Fruit fly (Drosophila melanogaster) whole organism, embryonic: Measurements from ENCODE around the gene Naa80.

Source experiments
- Abd-B ChIP-seq: fragments of 200-800 bp; sonication (Bioruptor generic); optimal IDR thresholded peaks from 2 replicates; lab custom pipeline; 2018; ENCODE audit warnings: missing biosample characterization, mild to moderate bottlenecking, missing genetic modification characterization, moderate library complexity
- Atf-2 ChIP-seq: fragments of 200-800 bp; sonication (Bioruptor generic); optimal IDR thresholded peaks from 2 replicates; lab custom pipeline; 2016; ENCODE audit warnings: missing biosample characterization, missing genetic modification characterization
- BEAF-32 ChIP-seq: fragments of 200-800 bp; sonication (Bioruptor generic); optimal IDR thresholded peaks from 3 replicates; lab custom pipeline; 2017; ENCODE audit warnings: missing biosample characterization, missing genetic modification characterization, mild to moderate bottlenecking, moderate library complexity, missing genetic modification reagents
- Bteb2 ChIP-seq: fragments of 200-800 bp; sonication (Bioruptor generic); optimal IDR thresholded peaks from 2 replicates; lab custom pipeline; 2016; ENCODE audit warnings: missing biosample characterization, missing genetic modification characterization
- CG10267 ChIP-seq: fragments of 200-800 bp; sonication (Bioruptor generic); optimal IDR thresholded peaks from 2 replicates; lab custom pipeline; 2018; ENCODE audit warnings: missing biosample characterization, mild to moderate bottlenecking, missing genetic modification characterization, moderate library complexity
- CG12104 ChIP-seq: fragments of 200-800 bp; sonication (Bioruptor generic); optimal IDR thresholded peaks from 3 replicates; lab custom pipeline; 2016; ENCODE audit warnings: missing biosample characterization, missing genetic modification characterization
- CG12155 ChIP-seq: fragments of 200-800 bp; sonication (Bioruptor generic); optimal IDR thresholded peaks from 3 replicates; lab custom pipeline; 2016; ENCODE audit warnings: missing biosample characterization, missing genetic modification characterization
- CG12219 ChIP-seq: fragments of 200-800 bp; sonication (Bioruptor generic); optimal IDR thresholded peaks from 3 replicates; lab custom pipeline; 2018; ENCODE audit warnings: missing biosample characterization, mild to moderate bottlenecking, missing genetic modification characterization
- CG12236 ChIP-seq: fragments of 200-800 bp; sonication (Bioruptor generic); optimal IDR thresholded peaks from 2 replicates; lab custom pipeline; 2016; ENCODE audit warnings: missing biosample characterization, missing genetic modification characterization
- CG12744 ChIP-seq: fragments of 200-800 bp; sonication (Bioruptor generic); optimal IDR thresholded peaks from 2 replicates; lab custom pipeline; 2016; ENCODE audit warnings: missing biosample characterization, missing genetic modification characterization
- CG13894 ChIP-seq: fragments of 200-800 bp; sonication (Bioruptor generic); optimal IDR thresholded peaks from 3 replicates; lab custom pipeline; 2018; ENCODE audit warnings: missing biosample characterization, mild to moderate bottlenecking, missing genetic modification characterization, moderate library complexity
- CG14860 ChIP-seq: fragments of 200-800 bp; sonication (Bioruptor generic); IDR thresholded peaks from 3 replicates; pipeline ENCODE4 v1.3.6; 2022; ENCODE audit warnings: missing biosample characterization, missing genetic modification characterization; ENCODE audit not compliant: partially characterized antibody
- CG15696 ChIP-seq: fragments of 200-800 bp; sonication (Bioruptor generic); optimal IDR thresholded peaks from 2 replicates; lab custom pipeline; 2019; ENCODE audit warnings: missing biosample characterization, mild to moderate bottlenecking, missing genetic modification characterization, moderate library complexity
- CG16863 ChIP-seq: fragments of 200-800 bp; sonication (Bioruptor generic); optimal IDR thresholded peaks from 3 replicates; lab custom pipeline; 2016; ENCODE audit warnings: missing biosample characterization, missing genetic modification characterization
- CG18262 ChIP-seq: fragments of 200-800 bp; optimal IDR thresholded peaks from 3 replicates; lab custom pipeline; 2019; ENCODE audit warnings: missing biosample characterization, mild to moderate bottlenecking, missing genetic modification characterization, moderate library complexity
- CG31441 ChIP-seq: fragments of 200-800 bp; sonication (Bioruptor generic); IDR thresholded peaks from 2 replicates; pipeline ENCODE4 v1.3.6; 2022; ENCODE audit warnings: missing biosample characterization, missing genetic modification characterization
- CG33213 ChIP-seq: fragments of 200-800 bp; sonication (Bioruptor generic); optimal IDR thresholded peaks from 3 replicates; lab custom pipeline; 2016; ENCODE audit warnings: missing biosample characterization, missing genetic modification characterization
- CG33557 ChIP-seq: fragments of 200-800 bp; sonication (Bioruptor generic); optimal IDR thresholded peaks from 2 replicates; lab custom pipeline; 2019; ENCODE audit warnings: missing biosample characterization, mild to moderate bottlenecking, missing genetic modification characterization, moderate library complexity
- CG4424 ChIP-seq: fragments of 200-800 bp; sonication (Bioruptor generic); optimal IDR thresholded peaks from 3 replicates; lab custom pipeline; 2016; ENCODE audit warnings: missing biosample characterization, missing genetic modification characterization
- CG8924 ChIP-seq: fragments of 200-800 bp; optimal IDR thresholded peaks from 3 replicates; lab custom pipeline; 2019; ENCODE audit warnings: missing biosample characterization, mild to moderate bottlenecking, missing genetic modification characterization, moderate library complexity
- CG9727 ChIP-seq: fragments of 200-800 bp; sonication (Bioruptor generic); optimal IDR thresholded peaks from 3 replicates; lab custom pipeline; 2017; ENCODE audit warnings: missing biosample characterization, mild to moderate bottlenecking, missing genetic modification characterization
- CG9876 ChIP-seq: fragments of 200-800 bp; sonication (Bioruptor generic); optimal IDR thresholded peaks from 2 replicates; lab custom pipeline; 2016; ENCODE audit warnings: missing biosample characterization, missing genetic modification characterization
- Deaf1 ChIP-seq: fragments of 200-800 bp; optimal IDR thresholded peaks from 3 replicates; lab custom pipeline; 2019; ENCODE audit warnings: missing biosample characterization, mild to moderate bottlenecking, missing genetic modification characterization, moderate library complexity
- Dip2 ChIP-seq: fragments of 200-800 bp; sonication (Bioruptor generic); IDR thresholded peaks from 2 replicates; pipeline ENCODE4 v1.3.6; 2022; ENCODE audit warnings: missing biosample characterization, missing genetic modification characterization
- Dip3 ChIP-seq: fragments of 200-800 bp; sonication (Bioruptor generic); optimal IDR thresholded peaks from 3 replicates; lab custom pipeline; 2016; ENCODE audit warnings: missing biosample characterization, missing genetic modification characterization
- Eip74EF ChIP-seq, 2 experiments: fragments of 200-800 bp in 1 of 2; fragments of >200 bp in 1 of 2; sonication (Bioruptor generic) in 1 of 2; optimal IDR thresholded peaks; 2 replicates each; lab custom pipeline; 2017 to 2019; ENCODE audit warnings: missing biosample characterization in 2 of 2, missing genetic modification characterization in 2 of 2, mild to moderate bottlenecking in 1 of 2, moderate library complexity in 1 of 2
- Ets97D ChIP-seq: fragments of 200-800 bp; sonication (Bioruptor generic); optimal IDR thresholded peaks from 3 replicates; lab custom pipeline; 2016; ENCODE audit warnings: missing biosample characterization, missing genetic modification characterization
- H2.0 ChIP-seq: fragments of 200-800 bp; sonication (Bioruptor generic); IDR thresholded peaks from 2 replicates; pipeline ENCODE4 v1.3.6; 2022; ENCODE audit warnings: missing biosample characterization, missing genetic modification characterization
- HLH54F ChIP-seq: fragments of 200-800 bp; sonication (Bioruptor generic); optimal IDR thresholded peaks from 3 replicates; lab custom pipeline; 2016; ENCODE audit warnings: missing biosample characterization, missing genetic modification characterization
- Hmr ChIP-seq: fragments of 200-800 bp; sonication (Bioruptor generic); optimal IDR thresholded peaks from 3 replicates; lab custom pipeline; 2017; ENCODE audit warnings: mild to moderate bottlenecking, missing biosample characterization, missing genetic modification reagents, missing genetic modification characterization
- Lim3 ChIP-seq: fragments of 200-800 bp; sonication (Bioruptor generic); IDR thresholded peaks from 2 replicates; pipeline ENCODE4 v1.3.6; 2022; ENCODE audit warnings: missing biosample characterization, missing genetic modification characterization
- Usf ChIP-seq: fragments of 200-800 bp; sonication (Bioruptor generic); optimal IDR thresholded peaks from 2 replicates; lab custom pipeline; 2017; ENCODE audit warnings: missing genotype, missing biosample characterization, missing genetic modification characterization
- Xrp1 ChIP-seq: fragments of 200-800 bp; sonication (Bioruptor generic); IDR thresholded peaks from 2 replicates; pipeline ENCODE4 v1.3.6; 2022; ENCODE audit warnings: missing biosample characterization, missing genetic modification characterization
- az2 ChIP-seq: fragments of 200-800 bp; sonication (Bioruptor generic); optimal IDR thresholded peaks from 3 replicates; lab custom pipeline; 2016; ENCODE audit warnings: missing biosample characterization, missing genetic modification characterization
- cg ChIP-seq: fragments of 200-800 bp; sonication (Bioruptor generic); optimal IDR thresholded peaks from 3 replicates; lab custom pipeline; 2019; ENCODE audit warnings: missing biosample characterization, mild to moderate bottlenecking, missing genetic modification characterization, moderate library complexity
- chm ChIP-seq: fragments of 200-800 bp; sonication (Bioruptor generic); IDR thresholded peaks from 2 replicates; pipeline ENCODE4 v1.3.6; 2022; ENCODE audit warnings: missing biosample characterization, missing genetic modification characterization
- dan ChIP-seq: fragments of 200-800 bp; sonication (Bioruptor generic); IDR thresholded peaks from 2 replicates; pipeline ENCODE4 v1.3.6; 2022; ENCODE audit warnings: missing biosample characterization, missing genetic modification characterization
- fu2 ChIP-seq: fragments of 200-800 bp; sonication (Bioruptor generic); optimal IDR thresholded peaks from 2 replicates; lab custom pipeline; 2016; ENCODE audit warnings: missing biosample characterization, missing genetic modification characterization
- kni ChIP-seq: fragments of 200-800 bp; sonication (Bioruptor generic); optimal IDR thresholded peaks from 3 replicates; lab custom pipeline; 2017; ENCODE audit warnings: mild to moderate bottlenecking, missing biosample characterization, missing genetic modification reagents, missing genetic modification characterization
- lab ChIP-seq: fragments of 200-800 bp; sonication (Bioruptor generic); optimal IDR thresholded peaks from 3 replicates; lab custom pipeline; 2017; ENCODE audit warnings: missing biosample characterization, missing genetic modification characterization, mild to moderate bottlenecking, moderate library complexity, missing genetic modification reagents
- prd ChIP-seq, 3 experiments: fragments of >200 bp in 2 of 3; fragments of 200-800 bp in 1 of 3; sonication (Bioruptor generic) in 1 of 3; optimal IDR thresholded peaks in 2 of 3; IDR thresholded peaks in 1 of 3; 2 replicates in 2 of 3; 3 replicates in 1 of 3; pipeline versions ENCODE4 v1.3.6 to Lab custom; 2017 to 2022; ENCODE audit warnings: missing biosample characterization in 1 of 3, missing genetic modification characterization in 1 of 3
- pzg ChIP-seq: fragments of 200-800 bp; sonication (Bioruptor generic); optimal IDR thresholded peaks from 3 replicates; lab custom pipeline; 2018; ENCODE audit warnings: missing biosample characterization, mild to moderate bottlenecking, missing genetic modification characterization, moderate library complexity
- schlank ChIP-seq: fragments of 200-800 bp; sonication (Bioruptor generic); optimal IDR thresholded peaks from 2 replicates; lab custom pipeline; 2018; ENCODE audit warnings: missing biosample characterization, mild to moderate bottlenecking, missing genetic modification characterization
- sd ChIP-seq: fragments of 200-800 bp; sonication (Bioruptor generic); optimal IDR thresholded peaks from 3 replicates; lab custom pipeline; 2018; ENCODE audit warnings: missing biosample characterization, mild to moderate bottlenecking, missing genetic modification characterization, moderate library complexity
- stwl ChIP-seq: fragments of 200-800 bp; sonication (Bioruptor generic); optimal IDR thresholded peaks from 3 replicates; lab custom pipeline; 2018; ENCODE audit warnings: missing biosample characterization, mild to moderate bottlenecking, missing genetic modification characterization, moderate library complexity
- tgo ChIP-seq: fragments of 200-800 bp; sonication (Bioruptor generic); IDR thresholded peaks from 3 replicates; pipeline ENCODE4 v1.3.6; 2022; ENCODE audit warnings: missing biosample characterization, missing genetic modification characterization
- toy ChIP-seq: fragments of 200-800 bp; sonication (Bioruptor generic); IDR thresholded peaks from 2 replicates; pipeline ENCODE4 v1.3.6; 2022; ENCODE audit warnings: missing biosample characterization, missing genetic modification characterization
- trem ChIP-seq: fragments of 200-800 bp; optimal IDR thresholded peaks from 3 replicates; lab custom pipeline; 2019; ENCODE audit warnings: missing biosample characterization, mild to moderate bottlenecking, missing genetic modification characterization, moderate library complexity
- twi ChIP-seq: fragments of 200-800 bp; optimal IDR thresholded peaks from 2 replicates; lab custom pipeline; 2019; ENCODE audit warnings: missing biosample characterization, mild to moderate bottlenecking, missing genetic modification characterization, moderate library complexity

Gene Naa80

dm6 chr3R:9747272-9747874, 20.3 kb upstream of the Naa80 start, which contains the start of gene CG12948 (continued):
- TF ChIP-seq CG12744 = no peak
- TF ChIP-seq HLH54F (GFP tag; lab: Kevin White, UChicago) = peak; percentile 53
- peak; percentile 4 for TF ChIP-seq CG12104 (GFP tag; lab: Kevin White, UChicago)
- TF ChIP-seq CG13894 (tag; lab: Kevin White, UChicago) = no peak
- TF ChIP-seq fu2 (GFP tag; lab: Kevin White, UChicago) = peak; percentile 3
- TF ChIP-seq kni (GFP tag; lab: Kevin White, UChicago) = peak; percentile 54
- peak; percentile 22 for TF ChIP-seq Atf-2 (GFP tag; lab: Kevin White, UChicago)
- peak; percentile 46 for TF ChIP-seq Ets97D
- TF ChIP-seq Lim3 (GFP tag; lab: Robert Waterston, UW) = no peak
- peak; percentile 56 for TF ChIP-seq Xrp1 (GFP tag; lab: Robert Waterston, UW)
- peak; percentile 64 for TF ChIP-seq CG8924 (tag; lab: Kevin White, UChicago)
- TF ChIP-seq CG4424 = peak; percentile 54
- 0 out of 3 replicates have a peak, but pooled peaks have one; percentile 40 for TF ChIP-seq tgo (GFP tag; lab: Robert Waterston, UW)
- peak; percentile 23 for TF ChIP-seq pzg (GFP tag; lab: Kevin White, UChicago)
- peak; percentile 56 for TF ChIP-seq trem (tag; lab: Kevin White, UChicago)
- TF ChIP-seq CG15696 (tag; lab: Kevin White, UChicago) = peak; percentile 57
- no peak for TF ChIP-seq sd (tag; lab: Kevin White, UChicago)
- TF ChIP-seq az2 (GFP tag; lab: Kevin White, UChicago) = peak; percentile 3
- peak; percentile 16 for TF ChIP-seq Bteb2 (GFP tag; lab: Kevin White, UChicago)
- TF ChIP-seq prd (optimal IDR thresholded peaks at IDR 0.05; lab: Kevin White, UChicago) = no peak
- TF ChIP-seq prd (GFP tag; IDR thresholded peaks at IDR 0.05; lab: Robert Waterston, UW) = peak; percentile 34; the same call in 1 of the 3 replicates
- peak; percentile 4 for TF ChIP-seq CG12219
- peak; percentile 52 for TF ChIP-seq CG18262
- peak; percentile 45 for TF ChIP-seq Dip3 (GFP tag; lab: Kevin White, UChicago)
- no peak for TF ChIP-seq dan (GFP tag; lab: Robert Waterston, UW)
- no peak for TF ChIP-seq CG9876 (GFP tag; lab: Kevin White, UChicago)
- no peak for TF ChIP-seq CG12236 (GFP tag; lab: Kevin White, UChicago)
- TF ChIP-seq CG14860 (GFP tag; lab: Robert Waterston, UW) = peak; percentile 78; the same call in 2 of the 3 replicates
- peak; percentile 12 for TF ChIP-seq CG16863 (GFP tag; lab: Kevin White, UChicago)
- peak; percentile 89 for TF ChIP-seq BEAF-32 (GFP tag; lab: Kevin White, UChicago)
- peak; percentile 60 for TF ChIP-seq CG33557 (GFP tag; lab: Kevin White, UChicago)
- TF ChIP-seq H2.0 (GFP tag; lab: Robert Waterston, UW) = no peak
- TF ChIP-seq toy (GFP tag; lab: Robert Waterston, UW) = no peak
- no peak; the same call in 1 of the 2 replicates for TF ChIP-seq CG31441 (GFP tag; lab: Robert Waterston, UW)
- no peak for TF ChIP-seq cg (GFP tag; lab: Kevin White, UChicago)
- peak; percentile 61 for TF ChIP-seq Abd-B (GFP tag; lab: Kevin White, UChicago)
- TF ChIP-seq chm = no peak
- no peak for TF ChIP-seq Hmr (GFP tag; lab: Kevin White, UChicago)
- no peak for TF ChIP-seq Usf
- peak; percentile 30 for TF ChIP-seq CG33213 (GFP tag; lab: Kevin White, UChicago)
- TF ChIP-seq CG9727 (GFP tag; lab: Kevin White, UChicago) = peak; percentile 61
- peak; percentile 56 for TF ChIP-seq schlank (tag; lab: Kevin White, UChicago)
- peak; percentile 40 for TF ChIP-seq CG10267 (tag; lab: Kevin White, UChicago)
- no peak for TF ChIP-seq Eip74EF (GFP tag; optimal IDR thresholded peaks at IDR 0.05; lab: Kevin White, UChicago)
- no peak for TF ChIP-seq lab
- TF ChIP-seq Deaf1 (tag; lab: Kevin White, UChicago) = no peak
- TF ChIP-seq twi (tag; lab: Kevin White, UChicago) = peak; percentile 16
- no peak for TF ChIP-seq Dip2
- peak; percentile 39 for TF ChIP-seq CG12155 (GFP tag; lab: Kevin White, UChicago)
- TF ChIP-seq stwl (tag; lab: Kevin White, UChicago) = no peak
